Fruit fly (Drosophila melanogaster) whole organism: ENCODE data around the gene CG10283.

Experiments used
- EcR ChIP-seq, 2 experiments: fragments of >200 bp; optimal IDR thresholded peaks; 2 replicates each; lab custom pipeline; 2017; ENCODE audit warnings: missing biosample characterization in 2 of 2, missing genetic modification characterization in 2 of 2, missing genetic modification reagents in 2 of 2
- pan ChIP-seq: fragments of >200 bp; optimal IDR thresholded peaks from 2 replicates; lab custom pipeline; 2017
- psq ChIP-seq: fragments of >200 bp; optimal IDR thresholded peaks from 2 replicates; lab custom pipeline; 2017
- usp ChIP-seq: fragments of >200 bp; optimal IDR thresholded peaks from 2 replicates; lab custom pipeline; 2017; ENCODE audit warnings: missing biosample characterization, missing genetic modification characterization, mixed read lengths

DNA sequence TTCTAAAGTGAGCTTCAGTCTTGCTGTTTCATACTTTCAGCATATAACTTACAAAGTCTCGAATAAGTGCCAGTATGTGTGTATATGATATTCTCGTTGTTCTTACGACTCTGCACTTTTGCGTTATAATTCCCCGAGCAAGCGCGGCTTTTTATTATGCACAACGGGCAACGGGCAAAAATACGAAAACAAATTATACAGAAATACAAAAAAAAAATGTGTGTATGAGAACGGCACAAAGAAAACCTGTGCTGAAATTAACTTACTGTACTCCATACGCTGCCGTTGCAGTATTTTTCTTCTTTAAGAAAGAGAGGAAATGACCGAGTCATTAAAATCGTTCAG is 5.2 kb downstream of the CG10283 start:
- TF ChIP-seq EcR (GFP tag; optimal IDR thresholded peaks at IDR 0.05; lab: Kevin White, UChicago): no peak
- TF ChIP-seq pan (lab: Kevin White, UChicago): no peak
- TF ChIP-seq psq (lab: Kevin White, UChicago): no peak
- TF ChIP-seq usp (GFP tag; lab: Kevin White, UChicago): no peak
